Worm (Caenorhabditis elegans): ENCODE measurements around the gene eef-1B.1.

DNA sequence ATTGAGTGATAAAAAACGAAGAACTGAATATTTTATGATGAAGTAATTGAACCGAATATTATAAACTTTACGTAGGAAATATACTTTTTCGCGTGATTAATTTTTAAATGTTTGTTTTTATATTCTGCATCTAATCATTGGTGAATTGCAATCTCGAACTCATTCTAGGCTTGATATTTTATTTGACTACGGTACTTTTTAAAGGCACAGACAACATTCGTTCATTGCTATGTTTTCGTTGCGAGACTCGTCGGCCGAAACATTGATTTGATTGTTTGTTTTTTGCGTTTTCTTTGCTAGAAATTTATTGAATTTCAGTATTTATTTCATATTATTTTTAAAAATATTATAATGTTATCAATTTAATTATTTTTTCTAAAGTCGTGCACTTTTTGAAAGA is 4.6 kb upstream of the eef-1B.1 start, which contains the start of gene C06G4.4:
- TF ChIP-seq flt-1 (GFP tag; IDR thresholded peaks at IDR 0.05) (no peak), klf-2 (GFP tag; conservative IDR thresholded peaks at IDR 0.05) (no peak), cog-1 (tag; optimal IDR thresholded peaks at IDR 0.05) (no peak), ztf-29 (GFP tag; IDR thresholded peaks at IDR 0.05) (no peak)
